Worm (Caenorhabditis elegans) whole organism, L3 larva: ENCODE results near the gene flwr-1.

Source experiments
- egl-27 ChIP-seq: sonication (generic microtip); optimal IDR thresholded peaks from 4 replicates; lab custom pipeline; 2017; ENCODE audit warnings: missing biosample characterization, missing genetic modification reagents, missing genetic modification characterization
- elt-2 ChIP-seq: sonication (generic microtip); optimal IDR thresholded peaks from 2 replicates; lab custom pipeline; 2016; ENCODE audit warnings: missing genetic modification reagents, mild to moderate bottlenecking, missing genetic modification characterization, missing compliant biosample characterization
- fkh-10 ChIP-seq: sonication (generic microtip); optimal IDR thresholded peaks from 2 replicates; lab custom pipeline; 2017; ENCODE audit warnings: missing biosample characterization, missing genetic modification reagents, missing genetic modification characterization
- nhr-11 ChIP-seq: fragments of 150-350 bp; optimal IDR thresholded peaks from 2 replicates; lab custom pipeline; 2014; ENCODE audit warnings: missing biosample characterization, missing genetic modification characterization
- ztf-4 ChIP-seq: fragments of 150-350 bp; optimal IDR thresholded peaks from 2 replicates; lab custom pipeline; 2014; ENCODE audit warnings: missing biosample characterization, missing genetic modification characterization

Gene flwr-1

DNA sequence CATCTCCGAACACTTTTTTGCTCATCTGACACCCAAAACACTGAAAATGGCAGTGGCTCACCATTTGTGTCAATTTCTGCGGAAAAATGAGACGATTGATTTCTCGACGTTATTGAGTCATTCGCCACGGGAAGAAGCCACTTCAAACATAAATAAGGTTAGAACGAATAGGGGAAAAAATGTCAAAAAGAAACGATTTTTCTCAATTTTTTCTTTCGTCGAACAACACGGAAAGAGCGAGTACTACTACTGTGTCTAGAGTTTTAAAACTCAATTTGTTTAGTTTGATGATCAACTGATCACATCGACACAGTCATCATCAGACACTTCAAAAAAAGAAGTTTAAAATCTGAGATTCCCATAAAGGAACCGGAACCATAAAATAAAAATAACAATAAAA lies 49.2 kb downstream of the flwr-1 start:
- no peak for TF ChIP-seq elt-2 (tag; lab: Kevin White, UChicago)
- TF ChIP-seq ztf-4, result no peak
- TF ChIP-seq egl-27 (tag; lab: Kevin White, UChicago), result no peak
- no peak for TF ChIP-seq nhr-11 (tag; lab: Kevin White, UChicago)
- TF ChIP-seq fkh-10 (GFP tag; lab: Kevin White, UChicago), result peak; percentile 86
